Fruit fly (Drosophila melanogaster) Kc167 (cell line): ENCODE measurements around the gene CG12310.

Experiments
- Myc ChIP-seq: fragments of >200 bp; optimal IDR thresholded peaks from 2 replicates; lab custom pipeline; 2017; ENCODE audit warnings: missing external identifiers
- Sin3A ChIP-seq: fragments of >200 bp; optimal IDR thresholded peaks from 2 replicates; lab custom pipeline; 2018; ENCODE audit warnings: missing external identifiers
- h ChIP-seq: fragments of >200 bp; optimal IDR thresholded peaks from 3 replicates; lab custom pipeline; 2018; ENCODE audit warnings: missing external identifiers
- insv ChIP-seq: fragments of >200 bp; optimal IDR thresholded peaks from 3 replicates; lab custom pipeline; 2018; ENCODE audit warnings: missing external identifiers
- psq ChIP-seq: fragments of >200 bp; optimal IDR thresholded peaks from 2 replicates; lab custom pipeline; 2017; ENCODE audit warnings: missing external identifiers
- ttk ChIP-seq: sonication (Bioruptor generic); optimal IDR thresholded peaks from 2 replicates; lab custom pipeline; 2017; ENCODE audit warnings: missing external identifiers

The CG12310 gene

DNA sequence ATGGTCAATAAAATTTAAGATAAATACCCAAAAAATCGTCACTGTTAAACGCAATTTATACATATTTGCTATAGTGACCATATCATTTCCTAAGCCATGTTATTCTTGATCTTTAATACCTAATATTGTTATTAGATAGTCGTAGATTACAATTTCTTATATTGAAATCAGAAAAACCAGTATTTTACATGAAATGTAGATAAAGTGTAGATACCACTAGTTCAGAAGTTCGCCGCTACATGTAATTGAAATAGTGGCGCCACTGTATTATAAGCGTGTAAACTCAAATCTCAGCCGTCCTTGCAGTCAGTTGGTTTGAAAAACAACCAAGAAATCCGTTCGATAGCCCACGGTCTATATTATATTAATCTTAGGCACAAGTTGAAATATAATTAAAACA, 2.5 kb downstream of the CG12310 start:
- TF ChIP-seq insv (lab: Kevin White, UChicago) (no peak), h (lab: Kevin White, UChicago) (no peak), ttk (lab: Kevin White, UChicago) (no peak), psq (no peak), Sin3A (no peak), Myc (no peak)

DNA sequence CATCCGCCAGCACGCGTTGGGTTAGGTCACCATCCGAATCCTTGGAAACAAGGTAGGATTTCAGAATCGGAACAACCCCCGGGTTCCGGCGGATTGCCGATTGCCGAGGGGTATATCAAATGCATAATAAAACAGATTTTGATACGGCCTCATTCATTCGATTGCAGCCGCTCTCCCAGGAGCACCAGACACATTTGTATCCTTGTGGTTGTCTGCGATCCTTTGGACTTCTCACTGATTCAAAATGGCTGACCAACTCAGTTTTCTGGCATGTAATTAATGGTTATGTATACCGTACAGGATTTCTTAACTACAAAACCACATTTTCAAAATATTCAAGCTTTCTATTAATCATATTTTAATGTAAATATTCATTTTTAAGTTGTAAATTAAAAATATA, 3.0 kb downstream of the CG12310 start:
- TF ChIP-seq ttk (lab: Kevin White, UChicago) (no peak), insv (lab: Kevin White, UChicago) (no peak), Sin3A (no peak), psq (no peak), Myc (no peak), h (lab: Kevin White, UChicago) (no peak)

dm6 chr3L:15045114-15045513, 5.5 kb downstream of the CG12310 start:
- no peak for TF ChIP-seq Sin3A
- TF ChIP-seq psq = no peak
- no peak for TF ChIP-seq Myc
- TF ChIP-seq h (lab: Kevin White, UChicago) = no peak
- TF ChIP-seq insv (lab: Kevin White, UChicago) = no peak
- TF ChIP-seq ttk (lab: Kevin White, UChicago) = no peak

DNA sequence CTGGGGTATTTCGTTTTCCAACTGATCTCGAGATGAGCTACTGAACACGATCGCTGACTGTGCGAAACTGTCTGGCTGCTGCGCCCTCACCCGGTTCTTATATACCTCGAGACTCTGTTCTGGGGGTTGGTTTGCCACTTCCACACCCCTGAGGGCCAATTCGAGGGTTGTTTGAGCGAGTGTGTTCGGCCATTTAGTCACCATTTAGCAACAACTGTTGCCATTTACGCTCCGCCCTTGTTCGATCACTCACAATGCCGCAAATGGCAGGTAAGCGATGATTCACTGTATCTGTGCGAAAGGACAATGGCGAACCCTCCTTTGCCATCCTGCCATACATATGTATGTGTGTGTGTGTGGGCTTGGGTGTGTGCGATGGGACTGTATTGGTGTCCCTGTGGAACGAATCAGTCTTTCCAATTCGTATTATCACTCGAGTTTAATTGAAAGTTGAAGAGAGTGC, 6.7 kb downstream of the CG12310 start, which contains the start of gene ind:
Gene ind (minus strand): TSS at position 51 of the 463 bp plus-strand sequence.
- no peak for TF ChIP-seq h (lab: Kevin White, UChicago)
- TF ChIP-seq Myc = no peak
- TF ChIP-seq ttk (lab: Kevin White, UChicago) = no peak
- TF ChIP-seq Sin3A = no peak

DNA sequence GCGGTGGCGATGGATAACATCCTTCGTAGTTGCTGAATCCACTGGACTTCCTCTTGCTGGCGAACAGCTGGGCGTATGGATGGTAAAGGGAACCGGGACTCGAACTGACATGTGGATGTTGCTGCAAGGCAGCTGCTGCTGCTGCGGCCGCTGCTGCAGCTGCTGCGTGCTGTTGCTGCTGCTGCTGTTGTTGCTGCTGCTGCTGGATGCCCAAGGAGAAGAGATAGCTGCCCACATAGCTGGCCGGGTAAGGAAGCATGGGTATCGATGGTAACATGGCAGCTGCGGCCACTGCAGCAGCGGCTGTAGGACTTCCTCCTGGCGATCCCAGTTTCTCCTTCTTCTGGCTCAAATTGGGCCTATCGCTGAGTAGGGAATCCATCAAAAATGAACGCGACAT, 7.1 kb downstream of the CG12310 start:
- TF ChIP-seq h (lab: Kevin White, UChicago) = no peak
- TF ChIP-seq Myc = no peak

- TF ChIP-seq h (lab: Kevin White, UChicago) (no peak), Sin3A (no peak), Myc (no peak), ttk (lab: Kevin White, UChicago) (no peak), insv (lab: Kevin White, UChicago) (no peak), psq (no peak)
These were observed 8.1 kb downstream of the CG12310 start, which contains the start of gene Rpn12R for dm6 chr3L:15042470-15042869. TSS of gene Rpn12R (minus strand) at chr3L:15042570.

DNA sequence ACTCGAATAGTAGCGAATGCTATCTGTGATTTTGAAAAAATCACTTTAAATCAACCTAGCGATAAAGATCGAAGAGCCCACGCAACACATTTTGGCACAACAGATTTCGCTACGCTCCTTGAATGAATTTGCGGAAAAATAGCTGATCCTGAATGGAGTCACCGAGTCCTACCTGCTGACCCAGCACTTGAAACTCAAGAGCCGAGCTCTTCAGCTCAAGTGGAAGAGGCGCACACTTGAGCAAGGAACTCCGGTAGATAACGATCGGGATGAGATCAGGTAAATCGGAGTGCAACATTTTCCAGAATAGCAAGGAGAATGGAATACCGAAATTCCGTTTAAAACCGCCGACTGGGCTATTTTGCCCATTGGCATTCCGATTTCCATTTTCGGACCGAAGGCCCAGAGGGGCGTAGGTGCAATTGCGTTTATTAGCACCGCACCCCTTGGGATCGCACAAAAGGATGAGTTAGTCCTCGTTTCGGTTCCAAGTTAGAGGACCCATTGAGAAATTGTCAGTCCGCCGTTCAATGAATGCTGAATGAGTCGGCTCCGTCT, 10.2 kb downstream of the CG12310 start:
- no peak for TF ChIP-seq Myc
- no peak for TF ChIP-seq psq
- no peak for TF ChIP-seq ttk (lab: Kevin White, UChicago)
- no peak for TF ChIP-seq h (lab: Kevin White, UChicago)
- TF ChIP-seq insv (lab: Kevin White, UChicago) = no peak
- no peak for TF ChIP-seq Sin3A

dm6 chr3L:15039510-15039909, 11.1 kb downstream of the CG12310 start:
- TF ChIP-seq h (lab: Kevin White, UChicago) (no peak), Sin3A (no peak), psq (no peak), Myc (no peak), insv (lab: Kevin White, UChicago) (no peak), ttk (lab: Kevin White, UChicago) (no peak)

DNA sequence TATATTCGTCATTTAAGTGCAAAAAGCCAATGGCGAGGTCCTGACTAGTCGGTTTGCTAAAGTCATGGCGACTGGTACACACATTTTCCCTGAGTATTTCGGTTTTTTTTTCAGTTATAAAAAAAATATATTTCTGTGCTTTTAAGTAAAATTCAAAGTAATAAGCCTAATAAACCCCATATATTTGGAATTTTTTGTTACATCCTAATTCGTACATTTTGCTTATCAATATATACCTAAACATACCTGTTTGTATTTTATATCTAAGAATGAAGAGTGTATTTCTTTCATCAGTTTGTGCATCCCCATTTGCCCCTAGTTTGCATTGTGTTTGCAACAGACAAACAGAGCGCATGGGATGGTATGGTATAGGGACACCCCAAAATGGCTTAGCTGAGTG, 15.0 kb downstream of the CG12310 start:
- TF ChIP-seq h (lab: Kevin White, UChicago) (no peak), ttk (lab: Kevin White, UChicago) (no peak), Myc (no peak), psq (no peak), insv (lab: Kevin White, UChicago) (no peak), Sin3A (no peak)

- TF ChIP-seq Sin3A (no peak), h (lab: Kevin White, UChicago) (no peak), psq (no peak), insv (lab: Kevin White, UChicago) (no peak), ttk (lab: Kevin White, UChicago) (no peak)
These were observed 15.9 kb downstream of the CG12310 start for dm6 chr3L:15034714-15035076.

DNA sequence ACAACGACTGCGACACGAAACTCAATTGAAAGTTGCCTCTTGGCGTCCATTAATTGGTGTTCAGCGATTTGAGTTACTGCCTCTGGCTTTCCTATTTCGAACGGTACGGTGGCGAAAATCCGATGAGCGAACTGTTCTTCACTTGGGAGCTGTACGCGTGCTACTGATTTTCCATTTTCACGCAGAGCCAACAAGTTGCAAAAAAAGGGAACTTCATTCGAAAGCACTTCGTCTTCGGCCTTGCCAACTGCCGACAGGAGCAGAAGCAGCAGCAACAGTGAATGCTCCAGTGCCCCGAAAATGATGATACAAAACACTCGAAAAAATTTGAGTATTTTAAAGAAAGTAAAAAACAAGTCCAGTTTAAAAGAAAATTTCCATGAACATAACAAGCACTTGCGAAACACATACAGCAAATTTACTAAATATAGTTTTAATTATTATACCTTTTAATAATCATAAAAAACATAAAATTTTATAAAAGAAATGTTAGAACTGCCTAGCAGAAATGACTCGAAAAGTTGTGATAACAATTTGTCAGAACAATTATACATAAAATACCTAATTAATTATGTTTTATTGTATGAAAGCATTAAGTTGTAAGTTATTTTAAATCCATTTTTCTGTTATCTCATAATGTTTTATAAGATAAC, 16.4 kb downstream of the CG12310 start:
- TF ChIP-seq Sin3A (no peak), Myc (no peak), h (lab: Kevin White, UChicago) (no peak), psq (no peak), insv (lab: Kevin White, UChicago) (no peak), ttk (lab: Kevin White, UChicago) (no peak)

DNA sequence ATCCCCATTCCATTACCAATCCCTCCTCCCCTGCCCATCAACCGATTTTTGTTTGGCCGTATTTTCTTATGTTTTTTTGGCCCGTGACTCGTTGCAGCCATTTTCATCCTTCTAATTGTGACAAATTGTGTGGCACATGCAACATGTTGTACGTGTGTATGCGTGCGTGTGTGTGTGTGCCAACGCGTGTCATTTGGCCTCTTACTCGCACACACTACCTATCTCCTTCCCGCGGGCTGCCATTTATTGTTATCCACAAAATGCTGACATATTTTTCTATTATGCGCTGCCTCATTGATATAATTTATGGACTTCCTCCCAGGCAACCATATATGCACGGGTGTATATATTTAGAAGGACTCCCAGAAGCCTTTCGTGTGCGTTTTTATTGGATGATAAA, 18.8 kb downstream of the CG12310 start:
- TF ChIP-seq Myc = no peak
- no peak for TF ChIP-seq Sin3A
- no peak for TF ChIP-seq h (lab: Kevin White, UChicago)
- TF ChIP-seq psq = no peak
- TF ChIP-seq ttk (lab: Kevin White, UChicago) = no peak
- no peak for TF ChIP-seq insv (lab: Kevin White, UChicago)

dm6 chr3L:15023192-15023591, 27.4 kb downstream of the CG12310 start, which contains the start of gene CG32148:
TSS of gene CG32148 (plus strand) at chr3L:15023492.
- TF ChIP-seq Sin3A (no peak), insv (lab: Kevin White, UChicago) (no peak), Myc (no peak), h (lab: Kevin White, UChicago) (no peak), psq (no peak), ttk (lab: Kevin White, UChicago) (no peak)
